Worm (Caenorhabditis elegans) whole organism, L1 larva: ENCODE data around the gene nhr-58.

Experiments used
- C34B4.2 ChIP-seq: sonication (generic microtip); optimal IDR thresholded peaks from 2 replicates; lab custom pipeline; 2017; ENCODE audit warnings: mild to moderate bottlenecking, missing genetic modification characterization, missing compliant biosample characterization
- blmp-1 ChIP-seq: fragments of 150-350 bp; optimal IDR thresholded peaks from 2 replicates; lab custom pipeline; 2014; ENCODE audit warnings: missing biosample characterization, missing genetic modification characterization
- ceh-8 ChIP-seq: fragments of 200-800 bp; sonication (Bioruptor generic); optimal IDR thresholded peaks from 2 replicates; lab custom pipeline; 2018; ENCODE audit warnings: mild to moderate bottlenecking, missing genetic modification characterization, moderate library complexity, missing compliant biosample characterization
- ceh-82 ChIP-seq, 3 experiments: fragments of 150-350 bp in 1 of 3; sonication (generic microtip) in 2 of 3; optimal IDR thresholded peaks; 2 replicates each; lab custom pipeline; 2014 to 2017; ENCODE audit warnings: missing biosample characterization in 3 of 3, missing genetic modification characterization in 3 of 3
- ceh-88 ChIP-seq: fragments of 200-800 bp; sonication (Bioruptor generic); IDR thresholded peaks from 2 replicates; pipeline ENCODE4 v1.3.6; 2022; ENCODE audit warnings: missing genetic modification characterization, missing compliant biosample characterization
- ces-1 ChIP-seq: fragments of 150-350 bp; optimal IDR thresholded peaks from 2 replicates; lab custom pipeline; 2014; ENCODE audit warnings: missing biosample characterization, missing genetic modification reagents, missing genetic modification characterization
- dpl-1 ChIP-seq, 3 experiments: fragments of 150-350 bp in 2 of 3; sonication (generic microtip) in 1 of 3; optimal IDR thresholded peaks; 2 replicates each; lab custom pipeline; 2014 to 2017; ENCODE audit warnings: missing biosample characterization in 3 of 3, missing genetic modification characterization in 3 of 3, missing genetic modification reagents in 3 of 3
- efl-1 ChIP-seq, 4 experiments: fragments of 150-350 bp; optimal IDR thresholded peaks in 3 of 4; peaks in 1 of 4; 1 replicate in 1 of 4; 2 replicates in 3 of 4; lab custom pipeline; 2014; ENCODE audit warnings: missing biosample characterization in 2 of 4, missing genetic modification characterization in 2 of 4, missing genetic modification reagents in 2 of 4
- efl-3 ChIP-seq: fragments of 200-800 bp; sonication (Bioruptor generic); optimal IDR thresholded peaks from 2 replicates; lab custom pipeline; 2018; ENCODE audit warnings: mild to moderate bottlenecking, missing genetic modification characterization, missing compliant biosample characterization
- egl-13 ChIP-seq: sonication (generic microtip); optimal IDR thresholded peaks from 2 replicates; lab custom pipeline; 2016; ENCODE audit warnings: missing genotype, missing genetic modification reagents, missing genetic modification characterization, missing compliant biosample characterization
- egl-27 ChIP-seq, 2 experiments: fragments of 150-350 bp in 1 of 2; sonication (generic microtip); optimal IDR thresholded peaks; 3 replicates each; lab custom pipeline; 2017 to 2018; ENCODE audit warnings: missing biosample characterization in 2 of 2, missing genetic modification characterization in 2 of 2, missing genetic modification reagents in 2 of 2
- elt-2 ChIP-seq: sonication (generic microtip); optimal IDR thresholded peaks from 2 replicates; lab custom pipeline; 2016; ENCODE audit warnings: missing genetic modification characterization, mild to moderate bottlenecking, inconsistent platforms, missing compliant biosample characterization, missing genetic modification reagents
- ets-5 ChIP-seq: fragments of 200-800 bp; sonication (Bioruptor generic); IDR thresholded peaks from 2 replicates; pipeline ENCODE4 v1.3.6; 2022; ENCODE audit warnings: missing genetic modification characterization, missing compliant biosample characterization
- fkh-10 ChIP-seq: sonication (generic microtip); optimal IDR thresholded peaks from 2 replicates; lab custom pipeline; 2017; ENCODE audit warnings: missing biosample characterization, missing genetic modification reagents, missing genetic modification characterization
- fos-1 ChIP-seq: fragments of 150-350 bp; optimal IDR thresholded peaks from 2 replicates; lab custom pipeline; 2014; ENCODE audit warnings: missing biosample characterization, missing genetic modification characterization
- grh-1 ChIP-seq: fragments of 200-800 bp; sonication (Bioruptor generic); IDR thresholded peaks from 2 replicates; pipeline ENCODE4 v1.3.6; 2022; ENCODE audit warnings: missing genetic modification reagents, missing genetic modification characterization, missing compliant biosample characterization
- irx-1 ChIP-seq: sonication (generic microtip); optimal IDR thresholded peaks from 2 replicates; lab custom pipeline; 2016; ENCODE audit warnings: missing genetic modification characterization, missing compliant biosample characterization
- isw-1 ChIP-seq: fragments of 200-800 bp; sonication (Bioruptor generic); IDR thresholded peaks from 2 replicates; pipeline ENCODE4 v1.3.6; 2022; ENCODE audit warnings: missing genetic modification characterization, missing compliant biosample characterization
- jun-1 ChIP-seq: fragments of 150-350 bp; optimal IDR thresholded peaks from 2 replicates; lab custom pipeline; 2014; ENCODE audit warnings: missing biosample characterization, missing genetic modification reagents, missing genetic modification characterization
- lin-14 ChIP-seq: fragments of 200-800 bp; sonication (Bioruptor generic); optimal IDR thresholded peaks from 2 replicates; lab custom pipeline; 2018; ENCODE audit warnings: mild to moderate bottlenecking, missing genetic modification characterization, moderate library complexity, missing compliant biosample characterization
- lin-35 ChIP-seq, 2 experiments: fragments of 150-350 bp; optimal IDR thresholded peaks; 2 replicates each; lab custom pipeline; 2014; ENCODE audit warnings: missing biosample characterization in 2 of 2, missing genetic modification characterization in 2 of 2, missing genetic modification reagents in 2 of 2
- mab-9 ChIP-seq: fragments of 200-800 bp; sonication (Bioruptor generic); IDR thresholded peaks from 2 replicates; pipeline ENCODE4 v1.3.6; 2022; ENCODE audit warnings: missing genetic modification reagents, missing genetic modification characterization, missing compliant biosample characterization
- mdl-1 ChIP-seq, 2 experiments: fragments of 150-350 bp; optimal IDR thresholded peaks; 2 replicates each; lab custom pipeline; 2014 to 2017; ENCODE audit warnings: missing biosample characterization in 2 of 2, missing genetic modification characterization in 2 of 2, inconsistent platforms in 1 of 2
- nhr-11 ChIP-seq: fragments of 150-350 bp; optimal IDR thresholded peaks from 2 replicates; lab custom pipeline; 2014; ENCODE audit warnings: missing biosample characterization, missing genetic modification characterization
- nhr-237 ChIP-seq: fragments of 150-350 bp; optimal IDR thresholded peaks from 2 replicates; lab custom pipeline; 2014; ENCODE audit warnings: missing biosample characterization, missing genetic modification characterization
- nhr-71 ChIP-seq: sonication (generic microtip); optimal IDR thresholded peaks from 2 replicates; lab custom pipeline; 2016; ENCODE audit warnings: mild to moderate bottlenecking, missing genetic modification characterization, moderate library complexity, missing compliant biosample characterization
- nhr-76 ChIP-seq: sonication (generic microtip); optimal IDR thresholded peaks from 2 replicates; lab custom pipeline; 2017; ENCODE audit warnings: missing biosample characterization, missing genetic modification characterization
- rnt-1 ChIP-seq: sonication (generic microtip); optimal IDR thresholded peaks from 2 replicates; lab custom pipeline; 2016; ENCODE audit warnings: mild to moderate bottlenecking, missing genetic modification characterization, moderate library complexity, missing compliant biosample characterization
- skn-1 ChIP-seq: fragments of 150-350 bp; optimal IDR thresholded peaks from 2 replicates; lab custom pipeline; 2014; ENCODE audit warnings: missing biosample characterization, missing genetic modification characterization
- sptf-1 ChIP-seq: fragments of 150-350 bp; optimal IDR thresholded peaks from 2 replicates; lab custom pipeline; 2014; ENCODE audit warnings: missing biosample characterization, missing genetic modification characterization
- sup-37 ChIP-seq: fragments of 200-800 bp; sonication (Bioruptor generic); optimal IDR thresholded peaks from 2 replicates; lab custom pipeline; 2018; ENCODE audit warnings: mild to moderate bottlenecking, missing genetic modification characterization, missing compliant biosample characterization
- tlp-1 ChIP-seq: fragments of 150-350 bp; optimal IDR thresholded peaks from 2 replicates; lab custom pipeline; 2014; ENCODE audit warnings: missing biosample characterization, missing genetic modification characterization
- unc-130 ChIP-seq: fragments of 150-350 bp; optimal IDR thresholded peaks from 2 replicates; lab custom pipeline; 2017; ENCODE audit warnings: missing biosample characterization, missing genetic modification characterization, inconsistent platforms
- unc-86 ChIP-seq: sonication (generic microtip); optimal IDR thresholded peaks from 2 replicates; lab custom pipeline; 2016; ENCODE audit warnings: missing genetic modification characterization, missing compliant biosample characterization
- unc-98 ChIP-seq: fragments of 200-800 bp; sonication (Bioruptor generic); IDR thresholded peaks from 2 replicates; pipeline ENCODE4 v1.3.6; 2022; ENCODE audit warnings: missing genetic modification characterization, missing compliant biosample characterization
- vab-15 ChIP-seq: sonication (generic microtip); optimal IDR thresholded peaks from 2 replicates; lab custom pipeline; 2017; ENCODE audit warnings: missing genotype, mild to moderate bottlenecking, missing genetic modification characterization, missing compliant biosample characterization
- xbp-1 ChIP-seq: sonication (generic microtip); optimal IDR thresholded peaks from 2 replicates; lab custom pipeline; 2016; ENCODE audit warnings: missing genetic modification characterization, missing compliant biosample characterization
- zip-4 ChIP-seq: fragments of 200-800 bp; sonication (Bioruptor generic); optimal IDR thresholded peaks from 2 replicates; lab custom pipeline; 2018; ENCODE audit warnings: mild to moderate bottlenecking, missing genetic modification characterization, moderate library complexity, missing compliant biosample characterization
- ztf-11 ChIP-seq, 2 experiments: sonication (generic microtip); optimal IDR thresholded peaks; 2 replicates each; lab custom pipeline; 2016 to 2017; ENCODE audit warnings: missing genetic modification characterization in 2 of 2, missing biosample characterization in 1 of 2, missing compliant biosample characterization in 1 of 2

The nhr-58 gene

DNA sequence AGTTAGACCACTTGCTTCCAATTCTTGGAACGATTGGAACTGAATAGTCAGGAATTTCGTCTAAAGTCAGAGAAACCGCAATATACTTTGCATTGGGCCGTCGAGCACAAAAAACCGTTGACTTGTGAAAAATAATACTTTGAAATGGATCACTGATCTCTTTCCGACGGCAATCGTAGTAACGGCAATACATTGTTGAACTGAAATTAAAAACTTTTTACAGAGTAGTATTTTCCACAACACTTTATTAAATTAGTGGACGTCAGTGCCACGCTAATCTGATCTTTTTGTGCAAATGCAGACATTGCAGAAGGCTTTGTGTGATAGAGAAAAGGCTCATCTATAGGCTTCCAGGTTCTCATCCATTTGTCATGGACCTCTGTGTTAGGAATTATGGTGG, 20.3 kb downstream of the nhr-58 start:
- TF ChIP-seq nhr-76 (tag; lab: Kevin White, UChicago) = no peak
- no peak for TF ChIP-seq mab-9
- no peak for TF ChIP-seq zip-4 (GFP tag; lab: Kevin White, UChicago)
- no peak for TF ChIP-seq lin-35 (GFP tag; optimal IDR thresholded peaks at IDR 0.05; lab: Kevin White, UChicago)
- no peak for TF ChIP-seq ceh-88 (GFP tag; lab: Robert Waterston, UW)
- no peak for TF ChIP-seq egl-13 (tag; lab: Kevin White, UChicago)
- TF ChIP-seq dpl-1 (GFP tag; optimal IDR thresholded peaks at IDR 0.05; lab: Kevin White, UChicago) = no peak
- TF ChIP-seq ces-1 (GFP tag; lab: Kevin White, UChicago) = no peak
- TF ChIP-seq tlp-1 = no peak
- no peak for TF ChIP-seq sup-37
- TF ChIP-seq ceh-82 (tag; optimal IDR thresholded peaks at IDR 0.05; lab: Kevin White, UChicago) = no peak
- no peak for TF ChIP-seq fos-1 (tag; lab: Kevin White, UChicago)
- TF ChIP-seq mdl-1 (tag; optimal IDR thresholded peaks at IDR 0.05; lab: Kevin White, UChicago) = no peak
- TF ChIP-seq skn-1 (tag; lab: Kevin White, UChicago) = no peak
- no peak for TF ChIP-seq lin-14 (GFP tag; lab: Kevin White, UChicago)
- TF ChIP-seq ztf-11 (tag; optimal IDR thresholded peaks at IDR 0.05; lab: Kevin White, UChicago) = no peak
- no peak for TF ChIP-seq nhr-71
- TF ChIP-seq irx-1 = no peak
- no peak for TF ChIP-seq nhr-237

DNA sequence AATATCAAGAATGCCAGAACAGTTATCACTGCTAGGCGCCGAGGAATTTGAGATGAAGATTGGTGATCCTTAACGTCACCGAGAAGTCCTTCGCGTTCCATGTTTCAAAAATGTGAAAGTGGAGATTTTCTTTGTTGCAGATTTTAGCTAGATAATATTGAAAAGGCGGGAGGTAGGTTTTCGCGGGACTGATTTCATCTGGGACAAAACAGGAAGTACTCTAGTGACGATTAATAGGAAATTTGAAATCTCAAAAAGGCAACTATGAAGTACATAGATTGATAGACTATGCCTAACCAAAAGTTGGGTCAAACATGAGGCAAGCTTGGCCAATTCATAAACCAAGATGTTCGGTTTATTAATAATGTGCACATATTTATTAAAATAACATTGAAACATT, 21.0 kb downstream of the nhr-58 start, which contains the start of gene C14C6.8:
C14C6.8 (minus strand) TSS at position 101 of the 400 bp plus-strand sequence.
- TF ChIP-seq fos-1 (tag; lab: Kevin White, UChicago) = no peak
- TF ChIP-seq grh-1 = no peak
- no peak for TF ChIP-seq unc-130 (tag; lab: Kevin White, UChicago)
- TF ChIP-seq vab-15 (tag; lab: Kevin White, UChicago) = no peak
- no peak for TF ChIP-seq jun-1 (tag; lab: Kevin White, UChicago)
- TF ChIP-seq ets-5 (GFP tag; lab: Robert Waterston, UW) = no peak
- TF ChIP-seq ceh-82 (tag; optimal IDR thresholded peaks at IDR 0.05; lab: Kevin White, UChicago) = no peak
- TF ChIP-seq efl-3 = no peak
- TF ChIP-seq nhr-11 (tag; lab: Kevin White, UChicago) = no peak
- no peak for TF ChIP-seq elt-2 (tag; lab: Kevin White, UChicago)
- no peak for TF ChIP-seq xbp-1
- TF ChIP-seq egl-27 (tag; optimal IDR thresholded peaks at IDR 0.05; lab: Kevin White, UChicago) = no peak
- no peak for TF ChIP-seq C34B4.2 (tag; lab: Kevin White, UChicago)
- no peak for TF ChIP-seq sptf-1 (tag; lab: Kevin White, UChicago)
- TF ChIP-seq ceh-8 = no peak
- no peak for TF ChIP-seq lin-35 (GFP tag; optimal IDR thresholded peaks at IDR 0.05; lab: Kevin White, UChicago)
- no peak for TF ChIP-seq isw-1
- no peak for TF ChIP-seq unc-98 (GFP tag; lab: Robert Waterston, UW)
- no peak for TF ChIP-seq ceh-88 (GFP tag; lab: Robert Waterston, UW)
- no peak for TF ChIP-seq blmp-1 (tag; lab: Kevin White, UChicago)

DNA sequence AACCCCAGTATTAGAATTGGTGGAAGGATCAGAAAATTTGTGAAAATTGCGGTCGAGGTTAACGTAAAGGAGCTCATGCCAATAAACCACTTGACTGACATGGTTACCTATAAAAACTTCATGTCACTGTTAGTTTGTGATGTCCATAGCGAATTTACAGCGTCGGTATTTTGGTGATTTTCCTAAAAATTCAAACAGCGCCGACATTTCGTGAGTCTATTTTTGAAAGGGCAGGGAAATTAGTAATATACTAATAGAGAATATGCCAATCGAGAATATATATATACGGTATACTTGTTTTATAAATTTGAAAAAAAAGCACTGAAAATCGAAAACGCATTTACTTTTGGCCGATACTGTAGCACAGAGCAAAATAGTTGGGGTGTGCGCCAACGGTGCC, 24.0 kb downstream of the nhr-58 start, which contains the start of gene srx-8:
srx-8 (minus strand) TSS at position 101 of the 400 bp plus-strand sequence.
- no peak for TF ChIP-seq xbp-1
- no peak for TF ChIP-seq fkh-10
- TF ChIP-seq rnt-1 (tag; lab: Kevin White, UChicago) = no peak
- no peak for TF ChIP-seq unc-86 (tag; lab: Kevin White, UChicago)
- TF ChIP-seq efl-1 (optimal IDR thresholded peaks at IDR 0.05; lab: Kevin White, UChicago) = no peak
- TF ChIP-seq efl-1 (GFP tag; optimal IDR thresholded peaks at IDR 0.05 in 1 of 2; lab: Kevin White, UChicago) = peak in 1 of 2 experiments; percentile 56
- TF ChIP-seq, all 84 proteins: peak for 1
